Worm (Caenorhabditis elegans): ENCODE data around the gene C38C3.6.

C38C3.6 gene

DNA sequence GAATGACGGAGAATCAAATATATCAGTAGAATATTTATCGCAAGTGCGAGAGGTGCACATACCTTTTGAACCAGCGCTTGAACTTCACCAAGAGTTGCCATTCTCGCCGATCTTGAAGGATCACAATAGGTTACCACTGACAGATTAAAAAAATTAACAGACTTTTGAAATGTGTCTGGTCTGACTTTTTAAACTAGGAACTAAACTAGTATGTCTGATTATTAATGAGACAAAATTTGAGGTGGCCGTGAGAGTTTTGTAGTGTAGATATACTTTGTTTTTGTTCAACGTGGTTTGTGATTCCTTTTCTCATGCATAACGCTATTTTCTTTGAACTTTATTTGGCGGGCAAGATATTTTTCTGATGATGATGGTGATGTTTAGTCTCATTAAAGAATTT lies 30.4 kb upstream of the C38C3.6 start, which contains the start of gene str-240:
Gene str-240 (minus strand): TSS at position 101 of the 400 bp plus-strand sequence.
- no peak for TF ChIP-seq ztf-4 (tag; optimal IDR thresholded peaks at IDR 0.05)
- no peak for TF ChIP-seq fos-1 (tag; optimal IDR thresholded peaks at IDR 0.05)
- no peak for TF ChIP-seq isw-1 (GFP tag; IDR thresholded peaks at IDR 0.05)
- TF ChIP-seq tlp-1 (tag; optimal IDR thresholded peaks at IDR 0.05): no peak
- no peak for TF ChIP-seq unc-130 (tag; optimal IDR thresholded peaks at IDR 0.05)
- no peak for TF ChIP-seq blmp-1 (tag; optimal IDR thresholded peaks at IDR 0.05)
- TF ChIP-seq pag-3 (tag; optimal IDR thresholded peaks at IDR 0.05; ENCODE audit: borderline replicate concordance, insufficient read depth): no peak
- TF ChIP-seq zag-1 (tag; optimal IDR thresholded peaks at IDR 0.05): no peak
- TF ChIP-seq nhr-28 (tag; optimal IDR thresholded peaks at IDR 0.05): no peak
- TF ChIP-seq nhr-84 (tag; optimal IDR thresholded peaks at IDR 0.05): no peak
- no peak for TF ChIP-seq ceh-90 (tag; optimal IDR thresholded peaks at IDR 0.05)
- TF ChIP-seq tbx-2 (tag; optimal IDR thresholded peaks at IDR 0.05): no peak

DNA sequence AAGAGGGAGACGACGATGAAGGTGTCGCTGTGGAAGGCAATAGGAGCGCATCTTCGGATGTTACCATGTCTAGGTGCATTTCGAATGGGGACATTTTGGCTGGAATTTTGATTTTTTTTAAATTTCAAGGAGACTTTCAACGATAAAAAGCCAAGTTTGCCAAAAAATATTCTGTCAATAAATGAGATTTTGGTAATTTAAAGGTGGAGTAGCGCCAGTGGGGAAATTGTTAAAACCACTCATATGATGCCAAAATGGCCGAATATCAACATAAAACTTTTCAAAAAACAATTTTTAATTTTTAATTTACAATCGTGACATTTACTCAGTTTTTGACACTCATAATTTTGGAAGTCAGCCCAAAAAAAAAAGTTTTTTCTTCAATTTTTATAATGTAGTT lies 20.1 kb upstream of the C38C3.6 start, which contains the start of gene nhr-260:
Gene nhr-260 (minus strand): TSS at position 101 of the 400 bp plus-strand sequence.
- TF ChIP-seq efl-1 (optimal IDR thresholded peaks at IDR 0.05) (no peak), efl-1 (GFP tag; optimal IDR thresholded peaks at IDR 0.05 in 1 of 2) (peak in 1 of 2 experiments; percentile 78), lin-14 (GFP tag; optimal IDR thresholded peaks at IDR 0.05) (no peak)

ce11 chrV:1505995-1506394 lies 14.6 kb upstream of the C38C3.6 start, which contains the start of gene sru-28:
Gene sru-28, plus strand, starts transcription at chrV:1506295.
- TF ChIP-seq fkh-4 (tag; optimal IDR thresholded peaks at IDR 0.05; ENCODE audit: borderline replicate concordance): no peak
- no peak for TF ChIP-seq ceh-88 (GFP tag; IDR thresholded peaks at IDR 0.05)
- TF ChIP-seq dsc-1 (tag; optimal IDR thresholded peaks at IDR 0.05): no peak
- TF ChIP-seq fkh-8 (tag; optimal IDR thresholded peaks at IDR 0.05): no peak
- TF ChIP-seq nhr-84 (tag; optimal IDR thresholded peaks at IDR 0.05): no peak
- TF ChIP-seq snpc-4 (tag; optimal IDR thresholded peaks at IDR 0.05): no peak
- TF ChIP-seq hlh-4 (tag; optimal IDR thresholded peaks at IDR 0.05): no peak
- TF ChIP-seq nhr-90 (tag; optimal IDR thresholded peaks at IDR 0.05; ENCODE audit: poor library complexity): no peak
- no peak for TF ChIP-seq jun-1 (tag; optimal IDR thresholded peaks at IDR 0.05)
- TF ChIP-seq lin-35 (GFP tag; optimal IDR thresholded peaks at IDR 0.05): no peak
- no peak for TF ChIP-seq pax-3 (tag; optimal IDR thresholded peaks at IDR 0.05)
- TF ChIP-seq unc-30 (tag; optimal IDR thresholded peaks at IDR 0.05): no peak
- TF ChIP-seq nhr-20 (tag; optimal IDR thresholded peaks at IDR 0.05): no peak
- TF ChIP-seq egl-13 (tag; optimal IDR thresholded peaks at IDR 0.05): no peak
- no peak for TF ChIP-seq nhr-28 (tag; optimal IDR thresholded peaks at IDR 0.05)
- no peak for TF ChIP-seq lin-14 (GFP tag; optimal IDR thresholded peaks at IDR 0.05)
- TF ChIP-seq aha-1 (tag; optimal IDR thresholded peaks at IDR 0.05): no peak
- TF ChIP-seq F16B12.6 (tag; optimal IDR thresholded peaks at IDR 0.05): no peak
- no peak for TF ChIP-seq C34B4.2 (tag; optimal IDR thresholded peaks at IDR 0.05)
- no peak for TF ChIP-seq ceh-90 (tag; optimal IDR thresholded peaks at IDR 0.05)

- no peak for TF ChIP-seq alr-1 (tag; optimal IDR thresholded peaks at IDR 0.05; ENCODE audit: borderline replicate concordance)
- no peak for TF ChIP-seq ztf-4 (tag; optimal IDR thresholded peaks at IDR 0.05)
- no peak for TF ChIP-seq lin-13 (GFP tag; optimal IDR thresholded peaks at IDR 0.05)
- TF ChIP-seq ceh-90 (tag; optimal IDR thresholded peaks at IDR 0.05): no peak
- no peak for TF ChIP-seq unc-86 (tag; optimal IDR thresholded peaks at IDR 0.05)
- no peak for TF ChIP-seq ama-1 (optimal IDR thresholded peaks at IDR 0.05)
- no peak for TF ChIP-seq nhr-11 (tag; optimal IDR thresholded peaks at IDR 0.05)
- TF ChIP-seq unc-30 (tag; optimal IDR thresholded peaks at IDR 0.05): no peak
- no peak for TF ChIP-seq efl-1 (optimal IDR thresholded peaks at IDR 0.05)
- TF ChIP-seq efl-1 (GFP tag; optimal IDR thresholded peaks at IDR 0.05 in 1 of 2): no peak
- no peak for TF ChIP-seq swsn-7 (tag; optimal IDR thresholded peaks at IDR 0.05)
- TF ChIP-seq pax-3 (tag; optimal IDR thresholded peaks at IDR 0.05): no peak
- TF ChIP-seq lin-14 (GFP tag; optimal IDR thresholded peaks at IDR 0.05): no peak
- no peak for TF ChIP-seq fos-1 (tag; optimal IDR thresholded peaks at IDR 0.05)
- TF ChIP-seq zip-4 (GFP tag; optimal IDR thresholded peaks at IDR 0.05): no peak
Measured at ce11 chrV:1499140-1499539, 7.7 kb upstream of the C38C3.6 start, which contains the start of gene sru-27. Gene sru-27, plus strand, starts transcription at chrV:1499440.

Data from whole organism, L1 larva.